Fruit fly (Drosophila melanogaster) whole organism, prepupa: Measurements from ENCODE around the gene Muc91C.

Experiments used
- CG15336 ChIP-seq: fragments of 200-800 bp; sonication (Bioruptor generic); IDR thresholded peaks from 2 replicates; pipeline ENCODE4 v1.3.6; 2022; ENCODE audit warnings: missing biosample characterization, missing genetic modification characterization
- CG31627 ChIP-seq: fragments of 200-800 bp; sonication (Bioruptor generic); optimal IDR thresholded peaks from 3 replicates; lab custom pipeline; 2016; ENCODE audit warnings: missing biosample characterization, missing genetic modification characterization
- CG34406 ChIP-seq: fragments of 200-800 bp; sonication (Bioruptor generic); optimal IDR thresholded peaks from 3 replicates; lab custom pipeline; 2016; ENCODE audit warnings: missing biosample characterization, missing genetic modification characterization
- CG6792 ChIP-seq: fragments of 200-800 bp; sonication (Bioruptor generic); optimal IDR thresholded peaks from 3 replicates; lab custom pipeline; 2016; ENCODE audit warnings: missing biosample characterization, missing genetic modification characterization
- CG7368 ChIP-seq: fragments of 200-800 bp; sonication (Bioruptor generic); optimal IDR thresholded peaks from 3 replicates; lab custom pipeline; 2016; ENCODE audit warnings: missing biosample characterization, missing genetic modification characterization
- Eip78C ChIP-seq: fragments of 200-800 bp; sonication (Bioruptor generic); peaks from one replicate; lab custom pipeline; 2016; ENCODE audit warnings: missing biosample characterization, missing genetic modification characterization
- Hr39 ChIP-seq: fragments of 200-800 bp; sonication (Bioruptor generic); optimal IDR thresholded peaks from 2 replicates; lab custom pipeline; 2016; ENCODE audit warnings: missing biosample characterization, missing genetic modification characterization
- Hr4 ChIP-seq: fragments of 200-800 bp; sonication (Bioruptor generic); optimal IDR thresholded peaks from 3 replicates; lab custom pipeline; 2016; ENCODE audit warnings: missing biosample characterization, missing genetic modification characterization
- eg ChIP-seq: fragments of 200-800 bp; sonication (Bioruptor generic); IDR thresholded peaks from 3 replicates; pipeline ENCODE4 v1.3.6; 2022; ENCODE audit warnings: missing biosample characterization, missing genetic modification characterization
- topi ChIP-seq: fragments of 200-800 bp; sonication (Bioruptor generic); optimal IDR thresholded peaks from 3 replicates; lab custom pipeline; 2016; ENCODE audit warnings: missing biosample characterization, missing genetic modification characterization

dm6 chr3R:18738086-18738485, 45.6 kb upstream of the Muc91C start:
- TF ChIP-seq Hr4 (no peak), Hr39 (no peak), CG6792 (GFP tag; lab: Kevin White, UChicago) (no peak), eg (GFP tag; lab: Robert Waterston, UW) (no peak), Eip78C (GFP tag; lab: Kevin White, UChicago) (no peak), CG31627 (GFP tag; lab: Kevin White, UChicago) (no peak), CG7368 (GFP tag; lab: Kevin White, UChicago) (no peak), topi (GFP tag; lab: Kevin White, UChicago) (no peak), CG15336 (GFP tag; lab: Robert Waterston, UW) (no peak), CG34406 (GFP tag; lab: Kevin White, UChicago) (no peak)
